Fruit fly (Drosophila melanogaster) whole organism, embryonic: ENCODE data around the gene CG7945.

Source experiments
- CG10959 ChIP-seq: fragments of 200-800 bp; sonication (Bioruptor generic); IDR thresholded peaks from 2 replicates; pipeline ENCODE4 v1.3.6; 2022; ENCODE audit warnings: missing biosample characterization, missing genetic modification characterization
- CG12769 ChIP-seq: fragments of 200-800 bp; sonication (Bioruptor generic); optimal IDR thresholded peaks from 2 replicates; lab custom pipeline; 2019; ENCODE audit warnings: missing biosample characterization, mild to moderate bottlenecking, missing genetic modification characterization, moderate library complexity
- CG16813 ChIP-seq: fragments of 200-800 bp; sonication (Bioruptor generic); IDR thresholded peaks from 3 replicates; pipeline ENCODE4 v1.3.6; 2022; ENCODE audit warnings: missing biosample characterization, missing genetic modification characterization; ENCODE audit not compliant: partially characterized antibody
- CG16815 ChIP-seq: fragments of 200-800 bp; sonication (Bioruptor generic); optimal IDR thresholded peaks from 3 replicates; lab custom pipeline; 2017; ENCODE audit warnings: missing biosample characterization, mild to moderate bottlenecking, missing genetic modification characterization
- CG17385 ChIP-seq: fragments of 200-800 bp; sonication (Bioruptor generic); optimal IDR thresholded peaks from 3 replicates; lab custom pipeline; 2018; ENCODE audit warnings: missing biosample characterization, mild to moderate bottlenecking, missing genetic modification characterization
- CG32767 ChIP-seq: fragments of 200-800 bp; sonication (Bioruptor generic); IDR thresholded peaks from 2 replicates; pipeline ENCODE4 v1.3.6; 2022; ENCODE audit warnings: missing biosample characterization, missing genetic modification characterization
- CG3281 ChIP-seq: fragments of 200-800 bp; sonication (Bioruptor generic); optimal IDR thresholded peaks from 3 replicates; lab custom pipeline; 2017; ENCODE audit warnings: missing biosample characterization, mild to moderate bottlenecking, missing genetic modification characterization
- CG3726 ChIP-seq: fragments of 200-800 bp; sonication (Bioruptor generic); IDR thresholded peaks from 3 replicates; pipeline ENCODE4, ENCODE4 v1.3.6; 2022; ENCODE audit warnings: missing biosample characterization, missing genetic modification characterization
- CG4360 ChIP-seq: fragments of 200-800 bp; sonication (Bioruptor generic); IDR thresholded peaks from 2 replicates; pipeline ENCODE4 v1.3.6; 2022; ENCODE audit warnings: missing biosample characterization, missing genetic modification characterization
- CG7786 ChIP-seq: fragments of 200-800 bp; sonication (Bioruptor generic); optimal IDR thresholded peaks from 2 replicates; lab custom pipeline; 2016; ENCODE audit warnings: missing biosample characterization, missing genetic modification characterization
- CG7928 ChIP-seq: fragments of 200-800 bp; sonication (Bioruptor generic); optimal IDR thresholded peaks from 2 replicates; lab custom pipeline; 2017; ENCODE audit warnings: missing biosample characterization, mild to moderate bottlenecking, missing genetic modification characterization
- CG7963 ChIP-seq: fragments of 200-800 bp; sonication (Bioruptor generic); IDR thresholded peaks from 3 replicates; pipeline ENCODE4 v1.3.6; 2022; ENCODE audit warnings: missing biosample characterization, missing genetic modification characterization; ENCODE audit not compliant: partially characterized antibody
- Dbx ChIP-seq: fragments of 200-800 bp; sonication (Bioruptor generic); IDR thresholded peaks from 3 replicates; pipeline ENCODE4 v1.3.6; 2022; ENCODE audit warnings: missing biosample characterization, missing genetic modification characterization
- Dfd ChIP-seq, 2 experiments: fragments of >200 bp; optimal IDR thresholded peaks; 2 replicates each; lab custom pipeline; 2017; ENCODE audit warnings: missing biosample characterization in 2 of 2, missing genetic modification characterization in 2 of 2
- Gsc ChIP-seq: fragments of 200-800 bp; sonication (Bioruptor generic); IDR thresholded peaks from 2 replicates; pipeline ENCODE4 v1.3.6; 2022; ENCODE audit warnings: missing biosample characterization, missing genetic modification characterization
- Gug ChIP-seq: fragments of 200-800 bp; sonication (Bioruptor generic); IDR thresholded peaks from 4 replicates; pipeline ENCODE4 v1.3.6; 2022; ENCODE audit warnings: missing biosample characterization, missing genetic modification characterization
- HHEX ChIP-seq: fragments of 200-800 bp; sonication (Bioruptor generic); optimal IDR thresholded peaks from 3 replicates; lab custom pipeline; 2017; ENCODE audit warnings: missing biosample characterization, mild to moderate bottlenecking, missing genetic modification characterization, missing genetic modification reagents
- Hmr ChIP-seq: fragments of 200-800 bp; sonication (Bioruptor generic); optimal IDR thresholded peaks from 3 replicates; lab custom pipeline; 2017; ENCODE audit warnings: mild to moderate bottlenecking, missing biosample characterization, missing genetic modification reagents, missing genetic modification characterization
- Hr78 ChIP-seq, 2 experiments: fragments of 200-800 bp in 1 of 2; fragments of >200 bp in 1 of 2; sonication (Bioruptor generic) in 1 of 2; optimal IDR thresholded peaks; 2 replicates each; lab custom pipeline; 2017 to 2019; ENCODE audit warnings: missing biosample characterization in 2 of 2, missing genetic modification characterization in 2 of 2, mild to moderate bottlenecking in 1 of 2, moderate library complexity in 1 of 2
- Lhr ChIP-seq: fragments of 200-800 bp; sonication (Bioruptor generic); optimal IDR thresholded peaks from 3 replicates; lab custom pipeline; 2017; ENCODE audit warnings: mild to moderate bottlenecking, missing biosample characterization, missing genetic modification reagents, missing genetic modification characterization
- Lim3 ChIP-seq: fragments of 200-800 bp; sonication (Bioruptor generic); IDR thresholded peaks from 2 replicates; pipeline ENCODE4 v1.3.6; 2022; ENCODE audit warnings: missing biosample characterization, missing genetic modification characterization
- MBD-R2 ChIP-seq: fragments of 200-800 bp; sonication (Bioruptor generic); IDR thresholded peaks from 2 replicates; pipeline ENCODE4 v1.3.6; 2022; ENCODE audit warnings: missing biosample characterization, missing genetic modification characterization
- Max ChIP-seq: fragments of 200-800 bp; sonication (Bioruptor generic); optimal IDR thresholded peaks from 2 replicates; lab custom pipeline; 2016; ENCODE audit warnings: missing biosample characterization, mild to moderate bottlenecking, missing genetic modification characterization
- Mes4 ChIP-seq: fragments of 200-800 bp; sonication (Bioruptor generic); optimal IDR thresholded peaks from 2 replicates; lab custom pipeline; 2016; ENCODE audit warnings: missing biosample characterization, missing genetic modification characterization
- NC2β ChIP-seq: fragments of 200-800 bp; sonication (Bioruptor generic); optimal IDR thresholded peaks from 2 replicates; lab custom pipeline; 2016; ENCODE audit warnings: missing biosample characterization, missing genetic modification characterization
- Sox102F ChIP-seq: fragments of 200-800 bp; sonication (Bioruptor generic); optimal IDR thresholded peaks from 2 replicates; lab custom pipeline; 2018; ENCODE audit warnings: missing biosample characterization, mild to moderate bottlenecking, missing genetic modification characterization, moderate library complexity
- Xrp1 ChIP-seq: fragments of 200-800 bp; sonication (Bioruptor generic); IDR thresholded peaks from 2 replicates; pipeline ENCODE4 v1.3.6; 2022; ENCODE audit warnings: missing biosample characterization, missing genetic modification characterization
- abd-A ChIP-seq: fragments of 200-800 bp; sonication (Bioruptor generic); optimal IDR thresholded peaks from 3 replicates; lab custom pipeline; 2019; ENCODE audit warnings: missing biosample characterization, mild to moderate bottlenecking, missing genetic modification characterization, moderate library complexity
- cad ChIP-seq: fragments of >200 bp; optimal IDR thresholded peaks from 2 replicates; lab custom pipeline; 2017; ENCODE audit warnings: missing biosample characterization, missing genetic modification characterization
- ci ChIP-seq: fragments of 200-800 bp; sonication (Bioruptor generic); IDR thresholded peaks from 3 replicates; pipeline ENCODE4 v1.3.6; 2022; ENCODE audit warnings: missing biosample characterization, missing genetic modification characterization
- dmrt11E ChIP-seq: fragments of 200-800 bp; sonication (Bioruptor generic); optimal IDR thresholded peaks from 3 replicates; lab custom pipeline; 2018; ENCODE audit warnings: missing biosample characterization, mild to moderate bottlenecking, missing genetic modification characterization, moderate library complexity
- eve ChIP-seq, 2 experiments: fragments of >200 bp; optimal IDR thresholded peaks; 2 replicates each; lab custom pipeline; 2017; ENCODE audit warnings: missing biosample characterization in 2 of 2, missing genetic modification characterization in 2 of 2
- fd102C ChIP-seq: fragments of 200-800 bp; sonication (Bioruptor generic); optimal IDR thresholded peaks from 2 replicates; lab custom pipeline; 2018; ENCODE audit warnings: missing biosample characterization, mild to moderate bottlenecking, missing genetic modification characterization, moderate library complexity
- gce ChIP-seq: fragments of 200-800 bp; sonication (Bioruptor generic); IDR thresholded peaks from 3 replicates; pipeline ENCODE4 v1.3.6; 2022; ENCODE audit warnings: missing biosample characterization, missing genetic modification characterization
- gfzf ChIP-seq: fragments of 200-800 bp; sonication (Bioruptor generic); optimal IDR thresholded peaks from 2 replicates; lab custom pipeline; 2016; ENCODE audit warnings: missing biosample characterization, mild to moderate bottlenecking, missing genetic modification characterization, moderate library complexity
- gsb ChIP-seq: fragments of 200-800 bp; sonication (Bioruptor generic); IDR thresholded peaks from 2 replicates; pipeline ENCODE4 v1.3.6; 2022; ENCODE audit warnings: missing biosample characterization, missing genetic modification characterization
- insv ChIP-seq, 2 experiments: fragments of 200-800 bp; sonication (Bioruptor generic); optimal IDR thresholded peaks; 3 replicates each; lab custom pipeline; 2016 to 2018; ENCODE audit warnings: missing biosample characterization in 2 of 2, missing genetic modification characterization in 2 of 2
- kah ChIP-seq: fragments of 200-800 bp; sonication (Bioruptor generic); optimal IDR thresholded peaks from 2 replicates; lab custom pipeline; 2018; ENCODE audit warnings: missing biosample characterization, mild to moderate bottlenecking, missing genetic modification characterization
- ken ChIP-seq: fragments of 200-800 bp; sonication (Bioruptor generic); IDR thresholded peaks from 3 replicates; pipeline ENCODE4 v1.3.6; 2022; ENCODE audit warnings: missing biosample characterization, missing genetic modification characterization
- luna ChIP-seq: fragments of 200-800 bp; sonication (Bioruptor generic); optimal IDR thresholded peaks from 2 replicates; lab custom pipeline; 2016; ENCODE audit warnings: missing biosample characterization, missing genetic modification characterization
- nerfin-2 ChIP-seq: fragments of 200-800 bp; sonication (Bioruptor generic); IDR thresholded peaks from 2 replicates; pipeline ENCODE4 v1.3.6; 2022; ENCODE audit warnings: missing biosample characterization, missing genetic modification characterization; ENCODE audit not compliant: partially characterized antibody
- prd ChIP-seq, 3 experiments: fragments of >200 bp in 2 of 3; fragments of 200-800 bp in 1 of 3; sonication (Bioruptor generic) in 1 of 3; optimal IDR thresholded peaks in 2 of 3; IDR thresholded peaks in 1 of 3; 2 replicates in 2 of 3; 3 replicates in 1 of 3; pipeline versions ENCODE4 v1.3.6 to Lab custom; 2017 to 2022; ENCODE audit warnings: missing biosample characterization in 1 of 3, missing genetic modification characterization in 1 of 3
- rib ChIP-seq: fragments of 200-800 bp; sonication (Bioruptor generic); IDR thresholded peaks from 2 replicates; pipeline ENCODE4 v1.3.6; 2022; ENCODE audit warnings: missing biosample characterization, missing genetic modification characterization
- salm ChIP-seq: fragments of 200-800 bp; sonication (Bioruptor generic); optimal IDR thresholded peaks from 2 replicates; lab custom pipeline; 2018; ENCODE audit warnings: missing biosample characterization, mild to moderate bottlenecking, missing genetic modification characterization
- sc ChIP-seq, 3 experiments: fragments of >200 bp in 2 of 3; fragments of 200-800 bp in 1 of 3; sonication (Bioruptor generic) in 1 of 3; optimal IDR thresholded peaks; 2 replicates in 2 of 3; 3 replicates in 1 of 3; lab custom pipeline; 2017; ENCODE audit warnings: mild to moderate bottlenecking in 1 of 3, missing biosample characterization in 1 of 3, missing genetic modification characterization in 1 of 3, missing genetic modification reagents in 1 of 3
- sima ChIP-seq: fragments of 200-800 bp; sonication (Bioruptor generic); optimal IDR thresholded peaks from 2 replicates; lab custom pipeline; 2016; ENCODE audit warnings: missing biosample characterization, missing genetic modification characterization
- slp2 ChIP-seq: fragments of 200-800 bp; sonication (Bioruptor generic); optimal IDR thresholded peaks from 2 replicates; lab custom pipeline; 2016; ENCODE audit warnings: missing biosample characterization, missing genetic modification characterization
- so ChIP-seq: fragments of 200-800 bp; sonication (Bioruptor generic); IDR thresholded peaks from 3 replicates; pipeline ENCODE4 v1.3.6; 2022; ENCODE audit warnings: missing biosample characterization, missing genetic modification characterization
- z ChIP-seq: fragments of 200-800 bp; sonication (Bioruptor generic); IDR thresholded peaks from 3 replicates; pipeline ENCODE4 v1.3.6; 2022; ENCODE audit warnings: missing biosample characterization, missing genetic modification characterization

CG7945 gene

DNA sequence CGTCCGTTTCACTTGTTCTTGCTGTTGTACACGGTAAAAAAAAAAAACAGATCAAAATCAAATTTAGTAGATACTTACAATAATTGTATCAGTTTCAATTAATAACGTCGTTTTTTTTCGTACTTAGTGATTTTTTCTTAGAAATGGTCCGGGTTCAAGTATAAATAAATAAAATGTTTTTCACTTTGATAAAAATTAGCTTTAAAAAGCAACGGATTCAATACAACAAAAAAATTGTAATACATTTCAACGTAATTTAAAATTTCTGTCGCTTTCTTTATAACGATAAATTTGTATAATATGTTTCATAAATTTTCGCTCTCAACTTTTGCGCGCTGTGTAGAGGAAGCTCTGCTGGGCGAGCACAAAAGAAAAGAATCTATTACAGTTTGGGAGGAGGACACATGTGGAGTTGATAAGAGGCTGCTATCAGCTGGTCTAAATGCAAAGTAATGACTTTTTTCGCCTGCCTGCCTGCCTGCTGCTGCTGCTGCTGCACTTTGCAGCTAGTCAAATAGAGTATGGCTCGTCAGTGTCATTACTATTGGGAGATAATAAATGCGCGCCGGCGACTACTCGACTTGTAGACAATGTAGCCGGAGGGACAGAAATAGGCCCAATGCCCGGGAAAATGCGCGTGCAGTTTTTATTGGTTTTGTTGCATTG lies 14.1 kb upstream of the CG7945 start (continued):
- TF ChIP-seq Lhr (GFP tag; lab: Kevin White, UChicago), result no peak
- TF ChIP-seq ci (GFP tag; lab: Robert Waterston, UW), result no peak
- TF ChIP-seq sima, result no peak
- no peak for TF ChIP-seq gsb (GFP tag; lab: Robert Waterston, UW)
- TF ChIP-seq CG3726 (GFP tag; lab: Robert Waterston, UW), result no peak
- TF ChIP-seq insv (GFP tag; optimal IDR thresholded peaks at IDR 0.05; lab: Kevin White, UChicago), result no peak
- TF ChIP-seq CG10959 (GFP tag; lab: Robert Waterston, UW), result no peak
- TF ChIP-seq cad (GFP tag; lab: Kevin White, UChicago), result no peak
- 0 out of 4 replicates have a peak, but pooled peaks have one; percentile 14 for TF ChIP-seq Gug
- peak; percentile 79 for TF ChIP-seq dmrt11E (tag; lab: Kevin White, UChicago)
- peak; percentile 83 for TF ChIP-seq Sox102F (GFP tag; lab: Kevin White, UChicago)
- peak; percentile 35; the same call in 1 of the 3 replicates for TF ChIP-seq gce (GFP tag; lab: Robert Waterston, UW)
- TF ChIP-seq Gsc, result no peak
- peak in 1 of 2 experiments; percentile 74 for TF ChIP-seq eve (GFP tag; optimal IDR thresholded peaks at IDR 0.05; lab: Kevin White, UChicago)
- TF ChIP-seq CG17385 (GFP tag; lab: Kevin White, UChicago), result peak; percentile 63
- no peak for TF ChIP-seq fd102C (GFP tag; lab: Kevin White, UChicago)
- peak; percentile 55 for TF ChIP-seq Max (GFP tag; lab: Kevin White, UChicago)
- TF ChIP-seq CG3281 (GFP tag; lab: Kevin White, UChicago), result peak; percentile 70
- no peak for TF ChIP-seq Dfd (GFP tag; optimal IDR thresholded peaks at IDR 0.05; lab: Kevin White, UChicago)
- TF ChIP-seq sc (optimal IDR thresholded peaks at IDR 0.05; lab: Kevin White, UChicago), result no peak
- peak; percentile 69 for TF ChIP-seq sc (GFP tag; optimal IDR thresholded peaks at IDR 0.05; lab: Kevin White, UChicago)
- peak; percentile 32 for TF ChIP-seq slp2 (GFP tag; lab: Kevin White, UChicago)
- TF ChIP-seq nerfin-2 (GFP tag; lab: Robert Waterston, UW), result no peak
- peak; percentile 28; the same call in 2 of the 3 replicates for TF ChIP-seq Dbx (GFP tag; lab: Robert Waterston, UW)
- no peak for TF ChIP-seq CG7928
- TF ChIP-seq CG7786, result no peak
- no peak for TF ChIP-seq prd (optimal IDR thresholded peaks at IDR 0.05; lab: Kevin White, UChicago)
- peak; percentile 73; the same call in 2 of the 3 replicates for TF ChIP-seq prd (GFP tag; IDR thresholded peaks at IDR 0.05; lab: Robert Waterston, UW)
- peak; percentile 52 for TF ChIP-seq CG16815
- TF ChIP-seq CG4360 (GFP tag; lab: Robert Waterston, UW), result 0 out of 2 replicates have a peak, but pooled peaks have one; percentile 8
- peak; percentile 63 for TF ChIP-seq HHEX
- no peak for TF ChIP-seq CG12769
- TF ChIP-seq NC2β, result no peak
- peak in 1 of 2 experiments; percentile 35 for TF ChIP-seq Hr78 (GFP tag; optimal IDR thresholded peaks at IDR 0.05; lab: Kevin White, UChicago)
- no peak for TF ChIP-seq Lim3 (GFP tag; lab: Robert Waterston, UW)
- no peak for TF ChIP-seq z (GFP tag; lab: Robert Waterston, UW)
- peak; percentile 73 for TF ChIP-seq Hmr (GFP tag; lab: Kevin White, UChicago)
- no peak for TF ChIP-seq ken
- no peak for TF ChIP-seq luna (GFP tag; lab: Kevin White, UChicago)
- TF ChIP-seq gfzf, result no peak
- no peak for TF ChIP-seq abd-A (tag; lab: Kevin White, UChicago)
- TF ChIP-seq Xrp1 (GFP tag; lab: Robert Waterston, UW), result peak; percentile 65
- no peak for TF ChIP-seq MBD-R2 (GFP tag; lab: Robert Waterston, UW)
- TF ChIP-seq CG7963 (GFP tag; lab: Robert Waterston, UW), result no peak
- no peak for TF ChIP-seq salm
- TF ChIP-seq rib (GFP tag; lab: Robert Waterston, UW), result no peak
- peak; percentile 41 for TF ChIP-seq kah
- no peak for TF ChIP-seq so (GFP tag; lab: Robert Waterston, UW)
- no peak for TF ChIP-seq CG32767
- TF ChIP-seq CG16813, result no peak
- peak; percentile 2 for TF ChIP-seq Mes4 (GFP tag; lab: Kevin White, UChicago)
